Worm (Caenorhabditis elegans): Measurements from ENCODE around the gene aex-4.

ce11 chrX:3738617-3739016 is 9.5 kb downstream of the aex-4 start:
- no peak for TF ChIP-seq C34F6.9 (tag; optimal IDR thresholded peaks at IDR 0.05)
- no peak for TF ChIP-seq ZK546.5 (tag; optimal IDR thresholded peaks at IDR 0.05)
- no peak for TF ChIP-seq lin-13 (GFP tag; optimal IDR thresholded peaks at IDR 0.05)
- no peak for TF ChIP-seq lsy-2 (tag; optimal IDR thresholded peaks at IDR 0.05)
- no peak for TF ChIP-seq unc-55 (GFP tag; optimal IDR thresholded peaks at IDR 0.05)
- TF ChIP-seq mbf-1 (tag; optimal IDR thresholded peaks at IDR 0.05): no peak
- TF ChIP-seq mdl-1 (tag; optimal IDR thresholded peaks at IDR 0.05): no peak
- TF ChIP-seq aly-2 (tag; optimal IDR thresholded peaks at IDR 0.05): no peak
- no peak for TF ChIP-seq ama-1 (optimal IDR thresholded peaks at IDR 0.05)
- TF ChIP-seq mab-5 (tag; optimal IDR thresholded peaks at IDR 0.05): no peak
- TF ChIP-seq ztf-1 (GFP tag; conservative IDR thresholded peaks at IDR 0.05): no peak
- no peak for TF ChIP-seq ztf-11 (tag; optimal IDR thresholded peaks at IDR 0.05)

All from whole organism, L2 larva.